Worm (Caenorhabditis elegans): ENCODE measurements around the gene Y97E10AL.1.

ce11 chrV:8028825-8029489 is 43.0 kb downstream of the Y97E10AL.1 start, which contains the start of gene oma-2:
- TF ChIP-seq dpl-1 (GFP tag; optimal IDR thresholded peaks at IDR 0.05), result no peak
- TF ChIP-seq egl-27 (tag; optimal IDR thresholded peaks at IDR 0.05), result no peak
- TF ChIP-seq daf-12 (tag; optimal IDR thresholded peaks at IDR 0.05), result no peak
- no peak for TF ChIP-seq snpc-4 (tag; optimal IDR thresholded peaks at IDR 0.05)
- TF ChIP-seq unc-62 (GFP tag; optimal IDR thresholded peaks at IDR 0.05 in 1 of 2), result no peak
- TF ChIP-seq unc-62 (tag; optimal IDR thresholded peaks at IDR 0.05), result no peak
- TF ChIP-seq nhr-10 (tag; optimal IDR thresholded peaks at IDR 0.05), result no peak
- no peak for TF ChIP-seq zfp-3 (GFP tag; conservative IDR thresholded peaks at IDR 0.05)
- no peak for TF ChIP-seq mdl-1 (tag; optimal IDR thresholded peaks at IDR 0.05)
- TF ChIP-seq F26F4.8 (GFP tag; conservative IDR thresholded peaks at IDR 0.05), result no peak
- no peak for TF ChIP-seq ama-1 (optimal IDR thresholded peaks at IDR 0.05)
- TF ChIP-seq lir-3 (tag; optimal IDR thresholded peaks at IDR 0.05), result no peak
- no peak for TF ChIP-seq attf-4 (tag; optimal IDR thresholded peaks at IDR 0.05)
- no peak for TF ChIP-seq nhr-6 (tag; optimal IDR thresholded peaks at IDR 0.05)
- TF ChIP-seq rbr-2 (tag; optimal IDR thresholded peaks at IDR 0.05), result no peak

All from whole organism, L4 larva.